Worm (Caenorhabditis elegans) whole organism, L4 larva: Measurements from ENCODE around the gene Y38C1AA.12.

ENCODE experiments used
- daf-12 ChIP-seq: fragments of 150-350 bp; optimal IDR thresholded peaks from 2 replicates; lab custom pipeline; 2014; ENCODE audit warnings: missing biosample characterization, missing genetic modification reagents, missing genetic modification characterization
- daf-8 ChIP-seq: fragments of 200-800 bp; sonication (Bioruptor generic); IDR thresholded peaks from 2 replicates; pipeline ENCODE4 v1.3.6; 2022; ENCODE audit warnings: missing genetic modification characterization, missing compliant biosample characterization
- jun-1 ChIP-seq: fragments of 150-350 bp; optimal IDR thresholded peaks from 2 replicates; lab custom pipeline; 2014; ENCODE audit warnings: missing biosample characterization, missing genetic modification reagents, missing genetic modification characterization
- lin-15B ChIP-seq: fragments of 150-350 bp; sonication (generic microtip); optimal IDR thresholded peaks from 3 replicates; lab custom pipeline; 2014; ENCODE audit warnings: missing biosample characterization, missing genetic modification characterization
- lsy-2 ChIP-seq, 2 experiments: fragments of 150-350 bp in 1 of 2; sonication (generic microtip) in 1 of 2; optimal IDR thresholded peaks; 2 replicates each; lab custom pipeline; 2014 to 2017; ENCODE audit warnings: missing biosample characterization in 2 of 2, missing genetic modification characterization in 2 of 2
- mdl-1 ChIP-seq, 2 experiments: fragments of 150-350 bp in 1 of 2; sonication (generic microtip) in 1 of 2; optimal IDR thresholded peaks; 2 replicates each; lab custom pipeline; 2014 to 2017; ENCODE audit warnings: missing biosample characterization in 2 of 2, missing genetic modification characterization in 2 of 2
- nhr-11 ChIP-seq: fragments of 150-350 bp; optimal IDR thresholded peaks from 2 replicates; lab custom pipeline; 2014; ENCODE audit warnings: missing biosample characterization, missing genetic modification characterization
- nhr-28 ChIP-seq: fragments of 150-350 bp; optimal IDR thresholded peaks from 2 replicates; lab custom pipeline; 2014; ENCODE audit warnings: missing biosample characterization, missing genetic modification characterization
- snpc-4 ChIP-seq: fragments of 150-350 bp; optimal IDR thresholded peaks from 2 replicates; lab custom pipeline; 2014; ENCODE audit warnings: missing biosample characterization, missing genetic modification characterization
- unc-130 ChIP-seq: sonication (generic microtip); optimal IDR thresholded peaks from 2 replicates; lab custom pipeline; 2016; ENCODE audit warnings: missing genetic modification reagents, missing genetic modification characterization, missing compliant biosample characterization
- unc-62 ChIP-seq, 3 experiments: fragments of 150-350 bp in 1 of 3; sonication (generic microtip); optimal IDR thresholded peaks in 2 of 3; peaks in 1 of 3; 1 replicate in 1 of 3; 2 replicates in 2 of 3; lab custom pipeline; 2014 to 2017; ENCODE audit warnings: missing biosample characterization in 3 of 3, missing genetic modification characterization in 3 of 3, missing genetic modification reagents in 3 of 3, missing genotype in 1 of 3
- zag-1 ChIP-seq: fragments of 150-350 bp; optimal IDR thresholded peaks from 2 replicates; lab custom pipeline; 2014; ENCODE audit warnings: missing biosample characterization, missing genetic modification characterization
- zfp-3 ChIP-seq: fragments of 200-800 bp; sonication (Bioruptor generic); conservative IDR thresholded peaks from 2 replicates; pipeline ENCODE4 v1.3.6; 2022; ENCODE audit warnings: missing genetic modification reagents, missing genetic modification characterization, missing compliant biosample characterization

- TF ChIP-seq mdl-1 (tag; optimal IDR thresholded peaks at IDR 0.05; lab: Kevin White, UChicago), result no peak
- no peak for TF ChIP-seq lsy-2 (tag; optimal IDR thresholded peaks at IDR 0.05; lab: Kevin White, UChicago)
- TF ChIP-seq unc-62 (GFP tag; optimal IDR thresholded peaks at IDR 0.05 in 1 of 2; lab: Kevin White, UChicago), result no peak
- no peak for TF ChIP-seq unc-62 (tag; optimal IDR thresholded peaks at IDR 0.05; lab: Kevin White, UChicago)
- no peak for TF ChIP-seq nhr-11 (tag; lab: Kevin White, UChicago)
- no peak for TF ChIP-seq daf-12
- TF ChIP-seq unc-130, result no peak
- TF ChIP-seq lin-15B (tag; lab: Kevin White, UChicago), result no peak
- no peak for TF ChIP-seq nhr-28 (tag; lab: Kevin White, UChicago)
- TF ChIP-seq snpc-4 (tag; lab: Kevin White, UChicago), result no peak
- TF ChIP-seq daf-8, result no peak
- TF ChIP-seq jun-1, result no peak
- TF ChIP-seq zag-1 (tag; lab: Kevin White, UChicago), result no peak
- TF ChIP-seq zfp-3 (GFP tag; lab: Robert Waterston, UW), result no peak
These were observed 52.2 kb downstream of the Y38C1AA.12 start for ce11 chrIV:244278-244677.
